Worm (Caenorhabditis elegans) whole organism, L4/young adult: ENCODE results near the gene srw-137.

Source experiments
- W03F9.2 ChIP-seq: fragments of 150-350 bp; optimal IDR thresholded peaks from 2 replicates; lab custom pipeline; 2014; ENCODE audit warnings: missing biosample characterization, missing genetic modification characterization
- dao-5 ChIP-seq: sonication (generic microtip); optimal IDR thresholded peaks from 2 replicates; lab custom pipeline; 2016; ENCODE audit warnings: missing genotype, missing genetic modification characterization, moderate library complexity, missing compliant biosample characterization
- him-1 ChIP-seq: sonication (generic microtip); optimal IDR thresholded peaks from 2 replicates; lab custom pipeline; 2016; ENCODE audit warnings: missing genotype, missing genetic modification reagents, missing genetic modification characterization, missing compliant biosample characterization

ce11 chrV:2942247-2942646 is 1.5 kb downstream of the srw-137 start:
- TF ChIP-seq dao-5 (no peak), W03F9.2 (tag; lab: Kevin White, UChicago) (no peak), him-1 (tag; lab: Kevin White, UChicago) (no peak)
